Worm (Caenorhabditis elegans): ENCODE data around the gene dpy-2.

Gene dpy-2

DNA sequence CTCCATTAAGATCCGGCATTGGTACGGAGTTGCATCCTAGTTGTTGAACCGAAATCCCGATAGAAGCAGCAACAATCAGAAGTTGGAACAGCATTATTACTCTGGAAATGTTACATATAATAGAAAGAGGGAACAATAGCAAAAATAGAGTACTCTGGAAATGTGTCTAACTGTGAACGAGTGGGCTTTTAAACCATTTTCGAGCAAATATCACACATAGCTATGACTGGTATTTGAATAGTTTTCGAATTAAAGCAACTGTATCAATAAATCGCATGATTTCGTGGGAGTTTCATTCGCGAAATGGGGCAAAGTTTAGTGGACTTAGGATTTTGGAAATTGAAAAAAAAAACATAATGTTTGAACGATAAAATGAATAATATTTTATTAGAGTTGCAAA is 35.3 kb downstream of the dpy-2 start, which contains the start of gene F41G3.10:
Gene F41G3.10 (minus strand): TSS at position 101 of the 400 bp plus-strand sequence.
- TF ChIP-seq ceh-2 (tag; optimal IDR thresholded peaks at IDR 0.05) (no peak), unc-3 (GFP tag; conservative IDR thresholded peaks at IDR 0.05) (no peak), unc-3 (tag; optimal IDR thresholded peaks at IDR 0.05) (no peak), ama-1 (optimal IDR thresholded peaks at IDR 0.05) (no peak), ahr-1 (tag; optimal IDR thresholded peaks at IDR 0.05) (no peak), fax-1 (tag; optimal IDR thresholded peaks at IDR 0.05) (no peak), tbx-7 (tag; optimal IDR thresholded peaks at IDR 0.05) (no peak), T23F11.4 (GFP tag; optimal IDR thresholded peaks at IDR 0.05) (no peak), ceh-48 (tag; optimal IDR thresholded peaks at IDR 0.05) (no peak), pax-1 (tag; optimal IDR thresholded peaks at IDR 0.05) (no peak), nhr-232 (tag; optimal IDR thresholded peaks at IDR 0.05) (no peak), ceh-45 (GFP tag; IDR thresholded peaks at IDR 0.05) (no peak), ttx-3 (tag; optimal IDR thresholded peaks at IDR 0.05) (no peak), pha-2 (tag; optimal IDR thresholded peaks at IDR 0.05) (no peak), ztf-16 (tag; optimal IDR thresholded peaks at IDR 0.05) (no peak), pha-4 (tag; optimal IDR thresholded peaks at IDR 0.05) (no peak)

DNA sequence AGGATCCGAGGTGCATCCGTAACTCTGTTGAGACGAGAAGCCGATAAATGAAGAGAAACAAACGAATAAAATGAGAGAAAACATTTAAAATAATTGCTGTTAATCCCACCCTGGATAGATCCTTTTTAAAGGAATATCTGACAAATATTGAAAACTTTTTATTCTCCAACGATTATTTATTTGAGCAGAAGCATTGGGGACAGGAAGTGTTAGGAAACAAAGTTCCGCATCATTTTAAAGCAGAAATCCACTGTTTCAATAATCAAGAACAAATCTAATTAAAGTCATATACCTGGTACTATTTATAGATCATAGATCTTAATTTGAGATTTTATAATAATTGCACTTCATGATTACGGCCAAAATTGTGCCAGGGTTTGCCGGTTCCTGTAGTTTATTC is 36.8 kb downstream of the dpy-2 start, which contains the start of gene F41G3.20:
Gene F41G3.20 (minus strand): TSS at position 101 of the 400 bp plus-strand sequence.
- no peak for TF ChIP-seq lin-11 (tag; optimal IDR thresholded peaks at IDR 0.05)
- no peak for TF ChIP-seq ceh-48 (tag; optimal IDR thresholded peaks at IDR 0.05)
- no peak for TF ChIP-seq T23F11.4 (GFP tag; optimal IDR thresholded peaks at IDR 0.05)
- TF ChIP-seq gmeb-2 (tag; optimal IDR thresholded peaks at IDR 0.05) = no peak
- no peak for TF ChIP-seq pha-4 (tag; optimal IDR thresholded peaks at IDR 0.05)
- no peak for TF ChIP-seq ceh-24 (tag; optimal IDR thresholded peaks at IDR 0.05)
- no peak for TF ChIP-seq unc-42 (tag; optimal IDR thresholded peaks at IDR 0.05)
- TF ChIP-seq tbx-7 (tag; optimal IDR thresholded peaks at IDR 0.05) = no peak

DNA sequence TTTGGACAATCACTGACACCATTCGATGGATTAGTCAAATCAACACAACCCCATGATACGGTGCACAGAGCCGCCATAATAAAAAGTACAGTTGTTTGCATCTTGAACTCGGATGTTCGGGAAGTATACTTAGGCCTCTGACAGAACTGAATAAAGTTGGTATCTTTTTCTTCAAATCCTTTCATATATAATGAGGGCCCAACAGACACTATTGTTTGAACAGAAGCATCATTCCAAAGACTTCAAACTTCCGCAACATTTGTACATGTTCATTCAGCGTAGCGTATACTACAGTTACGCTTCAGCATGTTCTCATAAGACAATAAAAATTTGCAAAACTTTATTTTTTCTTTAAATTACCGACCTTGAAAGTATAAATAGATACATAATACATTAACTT is 37.9 kb downstream of the dpy-2 start, which contains the start of gene F41G3.19:
Gene F41G3.19 (minus strand): TSS at position 101 of the 400 bp plus-strand sequence.
- TF ChIP-seq ceh-30 (tag; optimal IDR thresholded peaks at IDR 0.05) (no peak), T23F11.4 (GFP tag; optimal IDR thresholded peaks at IDR 0.05) (no peak), C38D4.7 (GFP tag; optimal IDR thresholded peaks at IDR 0.05) (no peak), ttx-3 (tag; optimal IDR thresholded peaks at IDR 0.05) (no peak), hlh-30 (tag; optimal IDR thresholded peaks at IDR 0.05; ENCODE audit: insufficient read depth) (no peak), rnt-1 (tag; optimal IDR thresholded peaks at IDR 0.05) (no peak), nhr-11 (tag; optimal IDR thresholded peaks at IDR 0.05) (no peak), dve-1 (tag; optimal IDR thresholded peaks at IDR 0.05) (no peak), hlh-6 (tag; optimal IDR thresholded peaks at IDR 0.05) (no peak), C08G9.2 (tag; optimal IDR thresholded peaks at IDR 0.05) (no peak), ref-2 (tag; optimal IDR thresholded peaks at IDR 0.05) (no peak), tbx-7 (tag; optimal IDR thresholded peaks at IDR 0.05) (no peak), ceh-19 (GFP tag; optimal IDR thresholded peaks at IDR 0.05) (no peak), unc-42 (tag; optimal IDR thresholded peaks at IDR 0.05) (no peak)

DNA sequence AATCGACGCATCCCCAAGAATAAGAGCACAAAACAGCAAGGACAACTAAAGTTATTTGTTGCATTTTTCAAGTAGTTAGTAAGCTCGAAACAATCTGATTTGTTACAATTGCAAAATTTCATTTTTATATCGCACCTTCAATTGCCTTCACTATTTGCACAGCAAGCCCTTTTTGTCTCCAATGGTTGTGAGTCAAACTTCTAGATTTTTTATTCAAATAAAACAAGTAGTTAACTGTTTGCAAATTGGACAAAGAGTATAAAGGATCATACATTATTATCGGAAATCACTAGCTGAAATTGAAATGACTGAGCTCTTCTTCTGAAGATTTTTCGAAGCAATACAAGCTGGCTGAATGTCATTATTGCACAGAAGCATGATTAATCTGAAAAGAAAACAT is 38.8 kb downstream of the dpy-2 start, which contains the start of gene F41G3.21:
Gene F41G3.21 (minus strand): TSS at position 101 of the 400 bp plus-strand sequence.
- TF ChIP-seq hlh-6 (tag; optimal IDR thresholded peaks at IDR 0.05) (no peak), unc-42 (tag; optimal IDR thresholded peaks at IDR 0.05) (no peak), tbx-7 (tag; optimal IDR thresholded peaks at IDR 0.05) (no peak), sox-4 (tag; optimal IDR thresholded peaks at IDR 0.05) (no peak), C08G9.2 (tag; optimal IDR thresholded peaks at IDR 0.05) (no peak), ceh-34 (tag; optimal IDR thresholded peaks at IDR 0.05) (no peak), nhr-11 (tag; optimal IDR thresholded peaks at IDR 0.05) (no peak), hlh-13 (GFP tag; optimal IDR thresholded peaks at IDR 0.05) (no peak), ceh-18 (tag; optimal IDR thresholded peaks at IDR 0.05) (no peak), pha-4 (tag; optimal IDR thresholded peaks at IDR 0.05) (no peak), ceh-2 (tag; optimal IDR thresholded peaks at IDR 0.05) (no peak), unc-86 (tag; optimal IDR thresholded peaks at IDR 0.05) (no peak), F13H6.1 (tag; optimal IDR thresholded peaks at IDR 0.05) (no peak), mec-3 (tag; optimal IDR thresholded peaks at IDR 0.05; ENCODE audit: borderline replicate concordance) (no peak), gmeb-2 (tag; optimal IDR thresholded peaks at IDR 0.05) (no peak), syd-9 (tag; optimal IDR thresholded peaks at IDR 0.05) (no peak), hlh-15 (tag; optimal IDR thresholded peaks at IDR 0.05) (no peak), sox-2 (GFP tag; IDR thresholded peaks at IDR 0.05) (no peak), ceh-48 (tag; optimal IDR thresholded peaks at IDR 0.05) (no peak)
